Fruit fly (Drosophila melanogaster): ENCODE results near the gene milt.

Gene milt

DNA sequence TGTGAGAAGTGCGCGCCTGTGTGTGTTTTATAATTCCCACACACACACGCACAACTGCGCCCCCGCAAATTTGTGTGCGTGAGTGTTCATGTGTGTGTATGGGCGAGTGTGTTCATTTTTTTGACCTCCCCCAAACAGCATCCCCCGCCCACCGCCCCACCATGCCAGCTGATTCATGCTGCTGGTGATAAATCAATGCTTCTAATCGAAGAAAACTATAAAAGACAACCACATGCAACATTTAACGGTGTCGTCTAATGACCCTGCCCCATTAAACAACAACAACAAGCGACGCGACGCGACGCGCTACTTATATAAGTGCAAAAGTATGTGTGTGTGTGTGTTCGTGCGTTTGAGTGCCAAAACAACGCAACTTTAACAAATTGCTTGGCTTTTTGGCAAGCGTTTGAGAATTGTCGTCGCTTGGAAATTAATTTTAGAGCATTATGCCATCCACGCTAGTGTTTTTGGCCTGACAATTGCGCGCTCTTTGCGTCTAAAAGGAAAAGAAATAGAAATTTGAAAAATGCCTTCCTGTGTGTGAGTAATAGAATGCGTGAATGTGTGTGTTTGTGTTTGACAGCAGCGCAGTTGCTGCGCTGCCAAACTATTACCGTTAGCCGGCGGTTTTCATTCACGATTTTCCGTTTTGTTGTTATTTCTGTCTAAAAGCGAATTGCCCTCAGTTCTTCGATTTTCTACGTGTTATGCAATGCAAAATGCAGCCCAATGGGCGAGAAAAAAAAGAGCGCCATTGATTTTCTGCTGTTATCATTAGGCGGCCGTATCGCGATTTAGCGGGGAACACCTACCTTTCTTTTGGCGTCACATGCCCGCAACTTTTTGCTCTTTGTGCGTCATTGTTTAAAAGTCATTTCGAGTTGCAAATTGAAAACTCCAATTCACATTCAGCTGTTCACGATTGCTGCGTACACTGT, 1.1 kb downstream of the milt start (continued):
- TF ChIP-seq Pdp1 (GFP tag; optimal IDR thresholded peaks at IDR 0.05) (peak in 1 of 2 experiments; percentile 86), p53 (GFP tag; optimal IDR thresholded peaks at IDR 0.05) (no peak), CG4360 (GFP tag; IDR thresholded peaks at IDR 0.05) (peak; percentile 83), CG6689 (GFP tag; IDR thresholded peaks at IDR 0.05) (no peak), onecut (GFP tag; IDR thresholded peaks at IDR 0.05) (peak; percentile 36), Hr78 (GFP tag; optimal IDR thresholded peaks at IDR 0.05) (peak in 1 of 2 experiments; percentile 90), scrt (GFP tag; optimal IDR thresholded peaks at IDR 0.05) (peak; percentile 17)

DNA sequence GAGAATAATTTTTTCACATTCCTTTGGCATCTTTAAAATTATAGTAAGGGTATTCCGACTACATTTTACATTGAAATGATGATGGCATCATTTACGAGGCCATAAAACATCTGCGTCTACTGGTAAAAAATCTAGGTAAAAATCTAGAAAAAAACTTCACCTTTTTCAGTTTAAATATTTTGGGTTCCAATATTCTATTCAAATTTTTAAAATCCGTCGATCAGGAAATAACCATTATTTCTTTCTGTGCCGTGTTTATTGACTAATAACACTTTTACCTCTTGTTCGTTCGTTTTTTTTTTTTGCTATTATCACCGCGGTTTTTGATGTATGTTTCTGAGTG, 1.7 kb downstream of the milt start:
- peak; percentile 44 for TF ChIP-seq tx (GFP tag; optimal IDR thresholded peaks at IDR 0.05)
- TF ChIP-seq esg (GFP tag; conservative IDR thresholded peaks at IDR 0.05): peak; percentile 51
- peak; percentile 31; the same call in 1 of the 3 replicates for TF ChIP-seq Dbx (GFP tag; IDR thresholded peaks at IDR 0.05)
- peak; percentile 47 for TF ChIP-seq org-1 (GFP tag; optimal IDR thresholded peaks at IDR 0.05)
- TF ChIP-seq CG4854 (GFP tag; optimal IDR thresholded peaks at IDR 0.05): peak; percentile 5
- TF ChIP-seq otp (GFP tag; IDR thresholded peaks at IDR 0.05): 0 out of 3 replicates have a peak, but pooled peaks have one; percentile 19
- TF ChIP-seq HmgZ (tag; optimal IDR thresholded peaks at IDR 0.05): peak; percentile 49
- peak; percentile 56 for TF ChIP-seq CG7556 (GFP tag; optimal IDR thresholded peaks at IDR 0.05)
- peak; percentile 49 to 76 for TF ChIP-seq dpn (GFP tag; optimal IDR thresholded peaks at IDR 0.05)
- TF ChIP-seq BtbVII (GFP tag; optimal IDR thresholded peaks at IDR 0.05): peak; percentile 3
- TF ChIP-seq CG15269 (tag; optimal IDR thresholded peaks at IDR 0.05): peak; percentile 62
- peak; percentile 59; the same call in 1 of the 2 replicates for TF ChIP-seq E2f1 (GFP tag; IDR thresholded peaks at IDR 0.05)
- TF ChIP-seq Bteb2 (GFP tag; optimal IDR thresholded peaks at IDR 0.05): peak; percentile 33
- peak; percentile 43 for TF ChIP-seq CG1603 (tag; optimal IDR thresholded peaks at IDR 0.05)
- TF ChIP-seq ATbp (GFP tag; optimal IDR thresholded peaks at IDR 0.05): peak; percentile 27
- peak; percentile 33 for TF ChIP-seq CG14710 (tag; optimal IDR thresholded peaks at IDR 0.05)
- TF ChIP-seq CG3847 (GFP tag; IDR thresholded peaks at IDR 0.05): peak; percentile 38; the same call in 1 of the 2 replicates
- TF ChIP-seq az2 (GFP tag; optimal IDR thresholded peaks at IDR 0.05): peak; percentile 41
- peak; percentile 5 for TF ChIP-seq zen (tag; optimal IDR thresholded peaks at IDR 0.05)
- peak; percentile 22 for TF ChIP-seq CG17568 (GFP tag; optimal IDR thresholded peaks at IDR 0.05)
- TF ChIP-seq vvl (GFP tag; IDR thresholded peaks at IDR 0.05): peak; percentile 70; the same call in 1 of the 2 replicates
- no peak for TF ChIP-seq CG9797 (GFP tag; optimal IDR thresholded peaks at IDR 0.05)
- no peak for TF ChIP-seq dan (GFP tag; IDR thresholded peaks at IDR 0.05)
- TF ChIP-seq gsb-n (tag; optimal IDR thresholded peaks at IDR 0.05): peak; percentile 4
- TF ChIP-seq CG5180 (GFP tag; optimal IDR thresholded peaks at IDR 0.05): peak; percentile 6
- TF ChIP-seq lbe (GFP tag; optimal IDR thresholded peaks at IDR 0.05): peak; percentile 66
- peak in 1 of 2 experiments; percentile 39 for TF ChIP-seq Pdp1 (GFP tag; optimal IDR thresholded peaks at IDR 0.05)
- peak; percentile 89 for TF ChIP-seq sens (GFP tag)
- no peak for TF ChIP-seq knrl (GFP tag; IDR thresholded peaks at IDR 0.05; ENCODE audit: partially characterized antibody)
- TF ChIP-seq CG11456 (GFP tag; IDR thresholded peaks at IDR 0.05): peak; percentile 60; the same call in 1 of the 3 replicates
- peak in 1 of 2 experiments; percentile 70 for TF ChIP-seq Hr51 (GFP tag; optimal IDR thresholded peaks at IDR 0.05)
- peak; percentile 79 for TF ChIP-seq gem (tag; optimal IDR thresholded peaks at IDR 0.05)
- no peak for TF ChIP-seq D (optimal IDR thresholded peaks at IDR 0.05)
- TF ChIP-seq D (GFP tag; optimal IDR thresholded peaks at IDR 0.05): peak; percentile 9
- no peak for TF ChIP-seq CG15601 (tag; optimal IDR thresholded peaks at IDR 0.05)
- peak; percentile 69 for TF ChIP-seq chn (GFP tag; optimal IDR thresholded peaks at IDR 0.05)
- no peak for TF ChIP-seq CG8359 (GFP tag; optimal IDR thresholded peaks at IDR 0.05; ENCODE audit: borderline replicate concordance)
- peak; percentile 39 for TF ChIP-seq CG17829 (tag; optimal IDR thresholded peaks at IDR 0.05)
- peak; percentile 8 for TF ChIP-seq CG1233 (GFP tag; optimal IDR thresholded peaks at IDR 0.05)
- no peak for TF ChIP-seq CG8478 (optimal IDR thresholded peaks at IDR 0.05)
